Fruit fly (Drosophila melanogaster) whole organism: ENCODE data around the gene CG14427.

Source experiments
- CG8478 ChIP-seq: fragments of >200 bp; optimal IDR thresholded peaks from 2 replicates; lab custom pipeline; 2018; ENCODE audit warnings: inconsistent platforms
- Dll ChIP-seq: fragments of >200 bp; optimal IDR thresholded peaks from 2 replicates; lab custom pipeline; 2017
- EcR ChIP-seq, 2 experiments: fragments of >200 bp; optimal IDR thresholded peaks; 2 replicates each; lab custom pipeline; 2017; ENCODE audit warnings: missing biosample characterization in 2 of 2, missing genetic modification characterization in 2 of 2, missing genetic modification reagents in 2 of 2
- pan ChIP-seq: fragments of >200 bp; optimal IDR thresholded peaks from 2 replicates; lab custom pipeline; 2017
- usp ChIP-seq: fragments of >200 bp; optimal IDR thresholded peaks from 2 replicates; lab custom pipeline; 2017; ENCODE audit warnings: missing biosample characterization, missing genetic modification characterization, mixed read lengths

dm6 chrX:7069011-7069463, 28.6 kb downstream of the CG14427 start, which contains the start of gene CG4607:
- TF ChIP-seq EcR (GFP tag; optimal IDR thresholded peaks at IDR 0.05; lab: Kevin White, UChicago): no peak
- TF ChIP-seq pan (lab: Kevin White, UChicago): no peak
- TF ChIP-seq CG8478: no peak
- TF ChIP-seq Dll (lab: Kevin White, UChicago): no peak
- no peak for TF ChIP-seq usp (GFP tag; lab: Kevin White, UChicago)
